Fruit fly (Drosophila melanogaster) whole organism, prepupa: ENCODE results near the gene Ets21C.

Experiments used
- Blimp-1 ChIP-seq: fragments of 200-800 bp; sonication (Bioruptor generic); optimal IDR thresholded peaks from 3 replicates; lab custom pipeline; 2017; ENCODE audit warnings: missing biosample characterization, missing genetic modification characterization, mild to moderate bottlenecking, moderate library complexity, missing genetic modification reagents
- CG11294 ChIP-seq: fragments of 200-800 bp; sonication (Bioruptor generic); IDR thresholded peaks from 2 replicates; pipeline ENCODE4 v1.3.6; 2022; ENCODE audit warnings: missing biosample characterization, missing genetic modification characterization
- CG15336 ChIP-seq: fragments of 200-800 bp; sonication (Bioruptor generic); IDR thresholded peaks from 2 replicates; pipeline ENCODE4 v1.3.6; 2022; ENCODE audit warnings: missing biosample characterization, missing genetic modification characterization
- CG3032 ChIP-seq: fragments of 200-800 bp; optimal IDR thresholded peaks from 2 replicates; lab custom pipeline; 2019; ENCODE audit warnings: missing biosample characterization, mild to moderate bottlenecking, missing genetic modification characterization, moderate library complexity
- CG31627 ChIP-seq: fragments of 200-800 bp; sonication (Bioruptor generic); optimal IDR thresholded peaks from 3 replicates; lab custom pipeline; 2016; ENCODE audit warnings: missing biosample characterization, missing genetic modification characterization
- CG34406 ChIP-seq: fragments of 200-800 bp; sonication (Bioruptor generic); optimal IDR thresholded peaks from 3 replicates; lab custom pipeline; 2016; ENCODE audit warnings: missing biosample characterization, missing genetic modification characterization
- CG3919 ChIP-seq: fragments of 200-800 bp; sonication (Bioruptor generic); optimal IDR thresholded peaks from 3 replicates; lab custom pipeline; 2016; ENCODE audit warnings: missing biosample characterization, missing genetic modification characterization
- CG6163 ChIP-seq: fragments of 200-800 bp; sonication (Bioruptor generic); IDR thresholded peaks from 3 replicates; pipeline ENCODE4 v1.3.6; 2022; ENCODE audit warnings: missing biosample characterization, missing genetic modification characterization
- CG6792 ChIP-seq: fragments of 200-800 bp; sonication (Bioruptor generic); optimal IDR thresholded peaks from 3 replicates; lab custom pipeline; 2016; ENCODE audit warnings: missing biosample characterization, missing genetic modification characterization
- CG6808 ChIP-seq: fragments of 200-800 bp; sonication (Bioruptor generic); optimal IDR thresholded peaks from 3 replicates; lab custom pipeline; 2017; ENCODE audit warnings: missing biosample characterization, missing genetic modification characterization, mild to moderate bottlenecking, moderate library complexity, missing genetic modification reagents
- CG8119 ChIP-seq: fragments of 200-800 bp; sonication (Bioruptor generic); IDR thresholded peaks from 3 replicates; pipeline ENCODE4 v1.3.6; 2022; ENCODE audit warnings: missing biosample characterization, missing genetic modification characterization
- CG8319 ChIP-seq: fragments of 200-800 bp; sonication (Bioruptor generic); optimal IDR thresholded peaks from 3 replicates; lab custom pipeline; 2016; ENCODE audit warnings: missing biosample characterization, missing genetic modification characterization
- CG8632 ChIP-seq: fragments of 200-800 bp; sonication (Bioruptor generic); optimal IDR thresholded peaks from 3 replicates; lab custom pipeline; 2016; ENCODE audit warnings: missing biosample characterization, missing genetic modification characterization
- Eip75B ChIP-seq: fragments of 200-800 bp; sonication (Bioruptor generic); optimal IDR thresholded peaks from 3 replicates; lab custom pipeline; 2016; ENCODE audit warnings: missing biosample characterization, missing genetic modification characterization
- Eip93F ChIP-seq: fragments of 200-800 bp; sonication (Bioruptor generic); optimal IDR thresholded peaks from 2 replicates; lab custom pipeline; 2016; ENCODE audit warnings: missing biosample characterization, mild to moderate bottlenecking, missing genetic modification characterization
- Ets21C ChIP-seq: fragments of 200-800 bp; sonication (Bioruptor generic); optimal IDR thresholded peaks from 3 replicates; lab custom pipeline; 2016; ENCODE audit warnings: missing biosample characterization, missing genetic modification characterization
- Gug ChIP-seq: fragments of 200-800 bp; sonication (Bioruptor generic); IDR thresholded peaks from 2 replicates; pipeline ENCODE4 v1.3.6; 2022; ENCODE audit warnings: missing biosample characterization, missing genetic modification characterization
- Hr38 ChIP-seq: sonication (Bioruptor generic); optimal IDR thresholded peaks from 2 replicates; lab custom pipeline; 2016; ENCODE audit warnings: missing biosample characterization, missing genetic modification characterization
- Met ChIP-seq: fragments of 200-800 bp; sonication (Bioruptor generic); optimal IDR thresholded peaks from 3 replicates; lab custom pipeline; 2016; ENCODE audit warnings: missing biosample characterization, missing genetic modification characterization
- Sox14 ChIP-seq: fragments of 200-800 bp; sonication (Bioruptor generic); optimal IDR thresholded peaks from 3 replicates; lab custom pipeline; 2016; ENCODE audit warnings: missing biosample characterization, missing genetic modification characterization
- cyc ChIP-seq: fragments of 200-800 bp; sonication (Bioruptor generic); optimal IDR thresholded peaks from 3 replicates; lab custom pipeline; 2016; ENCODE audit warnings: missing biosample characterization, missing genetic modification characterization
- dac ChIP-seq: fragments of 200-800 bp; sonication (Bioruptor generic); optimal IDR thresholded peaks from 2 replicates; lab custom pipeline; 2017; ENCODE audit warnings: missing biosample characterization, mild to moderate bottlenecking, missing genetic modification characterization
- dsx ChIP-seq: fragments of 200-800 bp; optimal IDR thresholded peaks from 3 replicates; lab custom pipeline; 2019; ENCODE audit warnings: missing biosample characterization, mild to moderate bottlenecking, missing genetic modification characterization, moderate library complexity; ENCODE audit not compliant: poor library complexity, severe bottlenecking
- eg ChIP-seq: fragments of 200-800 bp; sonication (Bioruptor generic); IDR thresholded peaks from 3 replicates; pipeline ENCODE4 v1.3.6; 2022; ENCODE audit warnings: missing biosample characterization, missing genetic modification characterization
- esn ChIP-seq: fragments of 200-800 bp; sonication (Bioruptor generic); optimal IDR thresholded peaks from 2 replicates; lab custom pipeline; 2016; ENCODE audit warnings: missing biosample characterization, mild to moderate bottlenecking, missing genetic modification characterization, moderate library complexity
- fd59A ChIP-seq: fragments of 200-800 bp; sonication (Bioruptor generic); optimal IDR thresholded peaks from 2 replicates; lab custom pipeline; 2017; ENCODE audit warnings: missing biosample characterization, mild to moderate bottlenecking, missing genetic modification characterization, missing genetic modification reagents
- fd85E ChIP-seq: fragments of 200-800 bp; sonication (Bioruptor generic); optimal IDR thresholded peaks from 3 replicates; lab custom pipeline; 2016; ENCODE audit warnings: missing biosample characterization, missing genetic modification characterization
- fkh ChIP-seq: fragments of 200-800 bp; sonication (Bioruptor generic); optimal IDR thresholded peaks from 3 replicates; lab custom pipeline; 2017; ENCODE audit warnings: missing biosample characterization, mild to moderate bottlenecking, missing genetic modification characterization, moderate library complexity
- lz ChIP-seq: fragments of 200-800 bp; sonication (Bioruptor generic); optimal IDR thresholded peaks from 3 replicates; lab custom pipeline; 2016; ENCODE audit warnings: missing biosample characterization, missing genetic modification characterization
- net ChIP-seq: fragments of 200-800 bp; sonication (Bioruptor generic); optimal IDR thresholded peaks from 3 replicates; lab custom pipeline; 2016; ENCODE audit warnings: missing biosample characterization, missing genetic modification characterization
- salr ChIP-seq, 2 experiments: fragments of 200-800 bp; sonication (Bioruptor generic); optimal IDR thresholded peaks; 3 replicates each; lab custom pipeline; 2016 to 2018; ENCODE audit warnings: missing biosample characterization in 2 of 2, missing genetic modification characterization in 2 of 2, mild to moderate bottlenecking in 1 of 2
- spab ChIP-seq: fragments of 200-800 bp; sonication (Bioruptor generic); optimal IDR thresholded peaks from 2 replicates; lab custom pipeline; 2017; ENCODE audit warnings: missing biosample characterization, mild to moderate bottlenecking, missing genetic modification characterization, missing genetic modification reagents
- ss ChIP-seq, 2 experiments: fragments of 200-800 bp; sonication (Bioruptor generic); optimal IDR thresholded peaks; 2 replicates in 1 of 2; 3 replicates in 1 of 2; lab custom pipeline; 2017 to 2018; ENCODE audit warnings: mild to moderate bottlenecking in 2 of 2, missing biosample characterization in 2 of 2, missing genetic modification characterization in 2 of 2, moderate library complexity in 1 of 2
- svp ChIP-seq: fragments of 200-800 bp; sonication (Bioruptor generic); peaks from one replicate; lab custom pipeline; 2016; ENCODE audit warnings: missing biosample characterization, missing genetic modification characterization

The Ets21C gene

DNA sequence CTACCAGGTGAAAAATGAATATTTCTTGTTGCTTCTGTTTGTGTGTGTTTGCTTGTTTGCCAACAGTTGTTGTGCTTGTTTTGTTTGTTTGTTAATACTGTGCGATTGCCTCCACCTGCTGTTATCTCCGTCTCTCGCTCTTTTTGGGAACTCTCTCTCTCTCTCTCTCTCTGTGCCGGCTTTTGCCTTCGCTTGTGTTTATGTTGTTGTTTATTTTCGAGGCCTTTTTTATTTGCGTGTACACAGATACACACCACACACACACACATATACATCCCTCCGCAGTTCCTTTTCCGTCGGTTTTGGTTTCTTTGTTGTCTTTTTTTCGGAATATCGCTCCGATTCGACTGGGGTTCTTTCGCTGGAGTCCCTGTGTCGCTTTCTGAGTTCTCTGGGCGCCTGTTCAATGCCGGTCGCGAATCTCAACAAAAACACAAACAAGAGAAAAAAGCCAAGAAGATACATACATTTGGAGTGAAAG is 42.1 kb downstream of the Ets21C start (continued):
- TF ChIP-seq Met (peak; percentile 77), spab (peak; percentile 92), salr (GFP tag; optimal IDR thresholded peaks at IDR 0.05; lab: Kevin White, UChicago) (peak in 1 of 2 experiments; percentile 34), Eip75B (GFP tag; lab: Kevin White, UChicago) (peak; percentile 71), CG11294 (GFP tag; lab: Robert Waterston, UW) (no peak), fkh (peak; percentile 98), cyc (GFP tag; lab: Kevin White, UChicago) (peak; percentile 42), Hr38 (GFP tag; lab: Kevin White, UChicago) (no peak), Sox14 (GFP tag; lab: Kevin White, UChicago) (peak; percentile 94), net (GFP tag; lab: Kevin White, UChicago) (peak; percentile 74), svp (GFP tag; lab: Kevin White, UChicago) (peak; percentile 92), CG8632 (GFP tag; lab: Kevin White, UChicago) (peak; percentile 77), dsx (GFP tag; lab: Kevin White, UChicago) (peak; percentile 92), CG6163 (GFP tag; lab: Robert Waterston, UW) (peak; percentile 82), Blimp-1 (GFP tag; lab: Kevin White, UChicago) (peak; percentile 81), dac (GFP tag; lab: Kevin White, UChicago) (no peak), Ets21C (GFP tag; lab: Kevin White, UChicago) (no peak), fd59A (GFP tag; lab: Kevin White, UChicago) (peak; percentile 63), CG34406 (peak; percentile 80), Eip93F (peak; percentile 78), Gug (peak; percentile 43; the same call in 1 of the 2 replicates), CG3032 (tag; lab: Kevin White, UChicago) (peak; percentile 83), CG31627 (GFP tag; lab: Kevin White, UChicago) (no peak), CG3919 (peak; percentile 65), CG8319 (GFP tag; lab: Kevin White, UChicago) (peak; percentile 55), CG6792 (GFP tag; lab: Kevin White, UChicago) (peak; percentile 67), fd85E (peak; percentile 80)

DNA sequence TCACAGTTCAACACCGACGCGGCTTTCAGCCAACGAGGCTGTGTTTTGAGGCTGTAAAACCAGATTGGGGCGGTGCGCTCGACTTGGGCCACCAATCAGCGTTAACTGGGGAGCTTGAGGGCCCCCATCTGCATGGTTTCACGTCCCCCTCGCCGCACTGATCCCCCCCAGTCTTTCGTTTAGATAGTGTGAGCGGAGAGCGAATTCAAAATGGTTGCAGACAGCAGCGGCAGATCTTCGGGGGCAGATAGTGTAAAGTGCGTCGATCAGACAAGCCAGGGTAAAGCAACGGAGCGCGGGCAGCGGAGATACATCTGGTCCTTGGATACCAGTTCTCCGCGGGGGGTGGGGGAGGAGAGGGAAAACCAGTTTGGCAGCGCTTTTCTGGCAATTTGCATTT is 45.6 kb downstream of the Ets21C start:
- peak; percentile 37; the same call in 1 of the 3 replicates for TF ChIP-seq CG6163 (GFP tag; lab: Robert Waterston, UW)
- TF ChIP-seq Eip93F, result no peak
- TF ChIP-seq CG3032 (tag; lab: Kevin White, UChicago), result peak; percentile 8
- TF ChIP-seq eg (GFP tag; lab: Robert Waterston, UW), result 0 out of 3 replicates have a peak, but pooled peaks have one; percentile 23
- no peak for TF ChIP-seq esn (GFP tag; lab: Kevin White, UChicago)
- TF ChIP-seq CG6808 (GFP tag; lab: Kevin White, UChicago), result no peak
- TF ChIP-seq CG15336 (GFP tag; lab: Robert Waterston, UW), result peak; percentile 15; the same call in 1 of the 2 replicates
- TF ChIP-seq ss (GFP tag; optimal IDR thresholded peaks at IDR 0.05; lab: Kevin White, UChicago), result peak; percentile 20 to 41
- TF ChIP-seq cyc (GFP tag; lab: Kevin White, UChicago), result no peak

DNA sequence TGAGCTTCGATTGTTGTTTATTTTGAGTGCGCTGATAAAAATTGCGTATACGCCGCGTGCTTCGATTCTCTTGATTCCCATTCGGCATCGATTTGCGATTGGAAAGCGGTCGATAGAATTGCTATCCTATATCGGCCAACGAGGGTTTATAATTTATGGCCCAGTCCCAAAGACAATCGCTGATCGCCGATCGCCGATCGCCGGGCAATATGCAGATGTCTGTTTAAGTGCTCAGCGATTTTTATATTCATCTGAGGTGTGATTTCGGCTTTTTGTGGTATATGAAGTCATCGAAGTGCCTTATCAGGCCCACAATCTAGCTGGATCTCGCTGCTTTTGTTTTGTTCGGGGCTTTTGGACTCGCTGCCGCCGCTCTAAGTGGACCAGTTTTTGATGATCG is 46.3 kb downstream of the Ets21C start:
- TF ChIP-seq svp (GFP tag; lab: Kevin White, UChicago) (peak; percentile 45), CG8119 (GFP tag; lab: Robert Waterston, UW) (no peak)
- TF ChIP-seq, all 60 proteins: peak for 1

DNA sequence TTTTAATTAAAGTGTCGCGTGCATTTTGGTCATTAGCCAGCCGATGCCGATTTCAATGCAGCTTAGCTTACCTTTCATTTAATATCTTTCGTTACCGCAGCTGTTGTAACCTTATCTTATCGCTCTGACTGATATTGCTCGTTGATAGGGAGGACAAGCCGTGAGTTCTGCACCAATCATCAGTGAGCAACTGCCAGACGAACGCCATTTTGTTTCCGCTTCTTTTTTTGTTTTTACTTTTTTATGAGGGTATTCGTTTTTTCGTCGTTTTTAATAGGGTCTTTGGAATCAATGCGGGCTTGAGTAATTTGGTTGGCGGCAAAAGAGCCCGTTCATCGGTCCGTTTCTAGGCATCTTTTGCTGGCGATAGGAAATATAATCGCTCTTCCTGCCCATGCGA is 47.7 kb downstream of the Ets21C start:
- TF ChIP-seq lz (GFP tag; lab: Kevin White, UChicago) (no peak), svp (GFP tag; lab: Kevin White, UChicago) (peak; percentile 1)
